Fruit fly (Drosophila melanogaster): ENCODE results near the gene kairos.

The kairos gene

dm6 chrX:18320825-18321224, 35.2 kb downstream of the kairos start, which contains the start of gene CG6023:
Gene CG6023, minus strand, starts transcription at chrX:18321193.
- no peak for TF ChIP-seq dmrt93B (GFP tag; optimal IDR thresholded peaks at IDR 0.05)
- no peak for TF ChIP-seq h (GFP tag; optimal IDR thresholded peaks at IDR 0.05)
- no peak for TF ChIP-seq br (GFP tag; optimal IDR thresholded peaks at IDR 0.05)
- TF ChIP-seq usp (GFP tag; optimal IDR thresholded peaks at IDR 0.05), result no peak
- no peak for TF ChIP-seq psq (GFP tag; optimal IDR thresholded peaks at IDR 0.05)
- TF ChIP-seq Rel (GFP tag; optimal IDR thresholded peaks at IDR 0.05), result no peak
- peak; percentile 88 for TF ChIP-seq Rel (tag; optimal IDR thresholded peaks at IDR 0.05)

dm6 chrX:18319912-18320520, 36.0 kb downstream of the kairos start:
- TF ChIP-seq Abd-B (GFP tag; optimal IDR thresholded peaks at IDR 0.05) (no peak), usp (GFP tag; optimal IDR thresholded peaks at IDR 0.05) (no peak), Hnf4 (GFP tag; optimal IDR thresholded peaks at IDR 0.05) (peak; percentile 34), fru (GFP tag; optimal IDR thresholded peaks at IDR 0.05) (no peak), ey (GFP tag; optimal IDR thresholded peaks at IDR 0.05) (peak; percentile 57), Sp1 (GFP tag; optimal IDR thresholded peaks at IDR 0.05) (peak; percentile 12), rgr (GFP tag; optimal IDR thresholded peaks at IDR 0.05) (peak; percentile 28), Vsx2 (GFP tag; optimal IDR thresholded peaks at IDR 0.05; ENCODE audit: partially characterized antibody) (no peak), h (GFP tag; optimal IDR thresholded peaks at IDR 0.05) (peak; percentile 3), Myc (optimal IDR thresholded peaks at IDR 0.05) (peak; percentile 77), jim (GFP tag; optimal IDR thresholded peaks at IDR 0.05) (no peak), N (GFP tag; optimal IDR thresholded peaks at IDR 0.05) (peak; percentile 42), woc (GFP tag; optimal IDR thresholded peaks at IDR 0.05) (no peak), psq (GFP tag; optimal IDR thresholded peaks at IDR 0.05) (peak; percentile 6), Hr78 (GFP tag; optimal IDR thresholded peaks at IDR 0.05) (no peak), foxo (GFP tag; optimal IDR thresholded peaks at IDR 0.05) (peak in 1 of 2 experiments; percentile 5)

- no peak for TF ChIP-seq woc (GFP tag; optimal IDR thresholded peaks at IDR 0.05)
- TF ChIP-seq dsf (GFP tag; optimal IDR thresholded peaks at IDR 0.05; ENCODE audit: borderline replicate concordance), result no peak
- no peak for TF ChIP-seq Rel (GFP tag; optimal IDR thresholded peaks at IDR 0.05)
- TF ChIP-seq Rel (tag; optimal IDR thresholded peaks at IDR 0.05), result peak; percentile 77
- TF ChIP-seq Jra (GFP tag; optimal IDR thresholded peaks at IDR 0.05), result no peak
- no peak for TF ChIP-seq Hnf4 (GFP tag; optimal IDR thresholded peaks at IDR 0.05)
- TF ChIP-seq jim (GFP tag; optimal IDR thresholded peaks at IDR 0.05), result no peak
- peak; percentile 3 for TF ChIP-seq h (GFP tag; optimal IDR thresholded peaks at IDR 0.05)
- TF ChIP-seq brk (GFP tag; optimal IDR thresholded peaks at IDR 0.05), result no peak
- no peak for TF ChIP-seq CG32264 (GFP tag; optimal IDR thresholded peaks at IDR 0.05)
- no peak for TF ChIP-seq sage (GFP tag; optimal IDR thresholded peaks at IDR 0.05)
These were observed 40.2 kb downstream of the kairos start for dm6 chrX:18315835-18316234.

dm6 chrX:18312445-18312911, 43.5 kb downstream of the kairos start:
- TF ChIP-seq Dif (GFP tag; optimal IDR thresholded peaks at IDR 0.05; ENCODE audit: partially characterized antibody) (peak; percentile 97), CG9705 (GFP tag; optimal IDR thresholded peaks at IDR 0.05) (no peak), Sp1 (GFP tag; optimal IDR thresholded peaks at IDR 0.05) (no peak), HLH106 (tag; optimal IDR thresholded peaks at IDR 0.05) (no peak), OdsH (GFP tag; optimal IDR thresholded peaks at IDR 0.05) (no peak), psq (GFP tag; optimal IDR thresholded peaks at IDR 0.05) (no peak), CG32264 (GFP tag; optimal IDR thresholded peaks at IDR 0.05) (no peak), Vsx2 (GFP tag; optimal IDR thresholded peaks at IDR 0.05; ENCODE audit: partially characterized antibody) (peak; percentile 83), Hnf4 (GFP tag; optimal IDR thresholded peaks at IDR 0.05) (no peak), rgr (GFP tag; optimal IDR thresholded peaks at IDR 0.05) (no peak), pan (optimal IDR thresholded peaks at IDR 0.05) (no peak), dmrt93B (GFP tag; optimal IDR thresholded peaks at IDR 0.05) (no peak), dl (GFP tag; optimal IDR thresholded peaks at IDR 0.05; ENCODE audit: insufficient read depth in 1 of 2, partially characterized antibody in 2 of 2) (peak; percentile 86 to 96), dsf (GFP tag; optimal IDR thresholded peaks at IDR 0.05; ENCODE audit: borderline replicate concordance) (no peak), Hr78 (GFP tag; optimal IDR thresholded peaks at IDR 0.05) (no peak), Abd-B (GFP tag; optimal IDR thresholded peaks at IDR 0.05) (no peak), N (GFP tag; optimal IDR thresholded peaks at IDR 0.05) (no peak), usp (GFP tag; optimal IDR thresholded peaks at IDR 0.05) (no peak), Jra (GFP tag; optimal IDR thresholded peaks at IDR 0.05) (no peak), jim (GFP tag; optimal IDR thresholded peaks at IDR 0.05) (no peak), sv (GFP tag; optimal IDR thresholded peaks at IDR 0.05) (no peak)

All from whole organism, wandering third instar larva.